Worm (Caenorhabditis elegans) whole organism, young adult: ENCODE measurements around the gene trr-1.
"Not testable (repeated sequence)": the region's sequence is repeated elsewhere in the genome, so short reads cannot be mapped to it uniquely, and the experiment has no call there.

Experiments
- C06A6.2 ChIP-seq: fragments of 200-800 bp; sonication (Bioruptor generic); conservative IDR thresholded peaks from 2 replicates; pipeline ENCODE4 v1.3.6; 2022; ENCODE audit warnings: missing genetic modification characterization, missing compliant biosample characterization
- D2030.7 ChIP-seq: fragments of 200-800 bp; sonication (Bioruptor generic); IDR thresholded peaks from 2 replicates; pipeline ENCODE4 v1.3.6; 2022; ENCODE audit warnings: missing genetic modification reagents, missing genetic modification characterization, missing compliant biosample characterization
- F33H1.4 ChIP-seq: fragments of 200-800 bp; sonication (Bioruptor generic); IDR thresholded peaks from 2 replicates; pipeline ENCODE4 v1.3.6; 2022; ENCODE audit warnings: missing genetic modification reagents, missing genetic modification characterization, missing compliant biosample characterization
- F49E8.2 ChIP-seq: sonication (generic microtip); optimal IDR thresholded peaks from 3 replicates; lab custom pipeline; 2017; ENCODE audit warnings: missing genetic modification characterization, mild to moderate bottlenecking, missing compliant biosample characterization, antibody characterized with exemption, moderate library complexity; ENCODE audit not compliant: insufficient read depth
- F55B11.4 ChIP-seq: sonication (generic microtip); optimal IDR thresholded peaks from 2 replicates; lab custom pipeline; 2016; ENCODE audit warnings: missing compliant biosample characterization, missing genetic modification characterization, borderline replicate concordance; ENCODE audit not compliant: insufficient read depth
- Y53G8AR.9 ChIP-seq: fragments of 200-800 bp; sonication (Bioruptor generic); conservative IDR thresholded peaks from 2 replicates; pipeline ENCODE4 v1.3.6; 2022; ENCODE audit warnings: missing genetic modification reagents, missing genetic modification characterization, missing compliant biosample characterization
- ama-1 ChIP-seq, 3 experiments: fragments of 150-350 bp in 1 of 3; sonication (generic microtip) in 2 of 3; optimal IDR thresholded peaks; 2 replicates each; lab custom pipeline; 2014 to 2018; ENCODE audit warnings: missing biosample characterization in 2 of 3, missing genetic modification characterization in 2 of 3, missing genetic modification reagents in 2 of 3
- aptf-2 ChIP-seq: fragments of 200-800 bp; sonication (Bioruptor generic); conservative IDR thresholded peaks from 2 replicates; pipeline ENCODE4 v1.3.6; 2022; ENCODE audit warnings: missing genetic modification reagents, missing genetic modification characterization, missing compliant biosample characterization
- bed-2 ChIP-seq: fragments of 200-800 bp; sonication (Bioruptor generic); IDR thresholded peaks from 2 replicates; pipeline ENCODE4 v1.3.6; 2022; ENCODE audit warnings: missing genetic modification reagents, missing genetic modification characterization, missing compliant biosample characterization
- cebp-1 ChIP-seq, 2 experiments: fragments of 200-800 bp in 1 of 2; sonication (Bioruptor generic) in 1 of 2; sonication (generic microtip) in 1 of 2; IDR thresholded peaks in 1 of 2; optimal IDR thresholded peaks in 1 of 2; 2 replicates each; pipeline versions ENCODE4 v1.3.6 to Lab custom; 2017 to 2022; ENCODE audit warnings: missing compliant biosample characterization in 2 of 2, missing genetic modification characterization in 2 of 2, mild to moderate bottlenecking in 1 of 2, missing genetic modification reagents in 1 of 2, moderate library complexity in 1 of 2
- ceh-100 ChIP-seq: fragments of 200-800 bp; sonication (Bioruptor generic); IDR thresholded peaks from 2 replicates; pipeline ENCODE4 v1.3.6; 2022; ENCODE audit warnings: missing genetic modification reagents, missing genetic modification characterization, missing compliant biosample characterization
- ceh-91 ChIP-seq: fragments of 200-800 bp; sonication (Bioruptor generic); IDR thresholded peaks from 2 replicates; pipeline ENCODE4 v1.3.6; 2022; ENCODE audit warnings: missing genetic modification reagents, missing genetic modification characterization, missing compliant biosample characterization
- dox-1 ChIP-seq: fragments of 200-800 bp; sonication (Bioruptor generic); IDR thresholded peaks from 2 replicates; pipeline ENCODE4 v1.3.6; 2022; ENCODE audit warnings: missing genetic modification reagents, missing genetic modification characterization, missing compliant biosample characterization
- dpl-1 ChIP-seq: fragments of 150-350 bp; optimal IDR thresholded peaks from 2 replicates; lab custom pipeline; 2014; ENCODE audit warnings: missing biosample characterization, missing genetic modification reagents, missing genetic modification characterization
- efl-1 ChIP-seq: fragments of 150-350 bp; optimal IDR thresholded peaks from 2 replicates; lab custom pipeline; 2014; ENCODE audit warnings: missing biosample characterization, missing genetic modification reagents, missing genetic modification characterization
- egl-18 ChIP-seq: fragments of 200-800 bp; sonication (Bioruptor generic); IDR thresholded peaks from 2 replicates; pipeline ENCODE4 v1.3.6; 2022; ENCODE audit warnings: missing genetic modification reagents, missing genetic modification characterization, missing compliant biosample characterization
- egrh-3 ChIP-seq: fragments of 200-800 bp; sonication (Bioruptor generic); IDR thresholded peaks from 2 replicates; pipeline ENCODE4 v1.3.6; 2022; ENCODE audit warnings: missing genetic modification reagents, missing genetic modification characterization, missing compliant biosample characterization
- hlh-26 ChIP-seq: fragments of 200-800 bp; sonication (Bioruptor generic); conservative IDR thresholded peaks from 2 replicates; pipeline ENCODE4 v1.3.6; 2022; ENCODE audit warnings: missing genetic modification reagents, missing genetic modification characterization, missing compliant biosample characterization
- lag-1 ChIP-seq: fragments of 200-800 bp; sonication (Bioruptor generic); IDR thresholded peaks from 2 replicates; pipeline ENCODE4 v1.3.6; 2022; ENCODE audit warnings: missing genetic modification reagents, missing genetic modification characterization, missing compliant biosample characterization
- lin-26 ChIP-seq: fragments of 200-800 bp; sonication (Bioruptor generic); IDR thresholded peaks from 2 replicates; pipeline ENCODE4 v1.3.6; 2022; ENCODE audit warnings: missing genetic modification reagents, missing genetic modification characterization, missing compliant biosample characterization
- lin-54 ChIP-seq: fragments of 200-800 bp; sonication (Bioruptor generic); optimal IDR thresholded peaks from 2 replicates; lab custom pipeline; 2018; ENCODE audit warnings: mild to moderate bottlenecking, missing genetic modification characterization, missing compliant biosample characterization
- lsl-1 ChIP-seq: fragments of 200-800 bp; sonication (Bioruptor generic); optimal IDR thresholded peaks from 2 replicates; lab custom pipeline; 2018; ENCODE audit warnings: mild to moderate bottlenecking, missing genetic modification characterization, moderate library complexity, missing compliant biosample characterization
- madf-6 ChIP-seq: fragments of 200-800 bp; sonication (Bioruptor generic); IDR thresholded peaks from 2 replicates; pipeline ENCODE4 v1.3.6; 2022; ENCODE audit warnings: missing genetic modification reagents, missing genetic modification characterization, missing compliant biosample characterization
- madf-8 ChIP-seq: fragments of 200-800 bp; sonication (Bioruptor generic); conservative IDR thresholded peaks from 2 replicates; pipeline ENCODE4 v1.3.6; 2022; ENCODE audit warnings: missing genetic modification reagents, missing genetic modification characterization, missing compliant biosample characterization
- mcd-1 ChIP-seq: fragments of 200-800 bp; sonication (Bioruptor generic); IDR thresholded peaks from 2 replicates; pipeline ENCODE4 v1.3.6; 2022; ENCODE audit warnings: missing genetic modification reagents, missing genetic modification characterization, missing compliant biosample characterization
- nhr-80 ChIP-seq: sonication (generic microtip); optimal IDR thresholded peaks from 2 replicates; lab custom pipeline; 2016; ENCODE audit warnings: missing genetic modification characterization, missing compliant biosample characterization
- rpc-1 ChIP-seq, 2 experiments: fragments of 150-350 bp in 1 of 2; sonication (generic microtip) in 1 of 2; optimal IDR thresholded peaks; 2 replicates each; lab custom pipeline; 2014 to 2018; ENCODE audit warnings: missing biosample characterization in 1 of 2, missing genetic modification characterization in 1 of 2, missing genetic modification reagents in 1 of 2, missing genotype in 1 of 2
- snpc-1.1 ChIP-seq: sonication (generic microtip); optimal IDR thresholded peaks from 2 replicates; lab custom pipeline; 2017; ENCODE audit warnings: missing genetic modification characterization, mild to moderate bottlenecking, missing compliant biosample characterization, antibody characterized with exemption, moderate library complexity, missing genotype, missing genetic modification reagents; ENCODE audit not compliant: insufficient read depth
- snpc-3.4 ChIP-seq: sonication (generic microtip); optimal IDR thresholded peaks from 2 replicates; lab custom pipeline; 2017; ENCODE audit warnings: missing genetic modification characterization, mild to moderate bottlenecking, missing compliant biosample characterization, antibody characterized with exemption, moderate library complexity, missing genotype, missing genetic modification reagents
- tbp1 ChIP-seq: fragments of 200-800 bp; sonication (Bioruptor generic); optimal IDR thresholded peaks from 2 replicates; lab custom pipeline; 2018; ENCODE audit warnings: mild to moderate bottlenecking, missing genetic modification characterization, missing compliant biosample characterization
- unc-130 ChIP-seq: sonication (generic microtip); optimal IDR thresholded peaks from 2 replicates; lab custom pipeline; 2016; ENCODE audit warnings: missing genetic modification reagents, missing genetic modification characterization, missing compliant biosample characterization
- xnd-1 ChIP-seq: sonication (generic microtip); optimal IDR thresholded peaks from 2 replicates; lab custom pipeline; 2016; ENCODE audit warnings: missing genotype, missing genetic modification reagents, missing genetic modification characterization, missing compliant biosample characterization
- ztf-18 ChIP-seq: sonication (generic microtip); optimal IDR thresholded peaks from 2 replicates; lab custom pipeline; 2016; ENCODE audit warnings: missing genotype, mild to moderate bottlenecking, missing genetic modification characterization, missing compliant biosample characterization

Gene trr-1

DNA sequence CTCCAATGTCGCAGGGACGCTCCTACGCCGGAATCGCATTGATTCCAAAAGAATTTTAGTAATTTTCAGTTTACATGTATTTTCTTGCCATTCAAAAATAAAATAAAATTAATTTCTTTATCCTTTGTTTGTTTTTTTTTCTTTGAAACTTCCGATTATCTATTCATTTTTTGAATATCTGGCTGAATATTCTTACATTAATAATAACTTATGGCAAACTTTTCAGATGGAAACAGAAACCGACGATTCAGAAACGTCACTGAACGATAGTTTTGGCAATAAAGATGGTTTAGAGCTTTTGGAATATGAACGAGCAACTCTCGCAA is 20.2 kb upstream of the trr-1 start, which contains the start of gene xpf-1:
Gene xpf-1, plus strand, starts transcription at position 227 of the 326 bp plus-strand sequence.
- no peak for TF ChIP-seq unc-130 (GFP tag; lab: Kevin White, UChicago)
- no peak for TF ChIP-seq Y53G8AR.9 (GFP tag; lab: Robert Waterston, UW)
- no peak for TF ChIP-seq snpc-1.1 (tag; lab: Kevin White, UChicago)
- no peak for TF ChIP-seq tbp1
- no peak for TF ChIP-seq F33H1.4 (GFP tag; lab: Robert Waterston, UW)
- TF ChIP-seq aptf-2 (GFP tag; lab: Robert Waterston, UW), result no peak
- no peak for TF ChIP-seq bed-2 (GFP tag; lab: Robert Waterston, UW)
- TF ChIP-seq hlh-26 (GFP tag; lab: Robert Waterston, UW), result no peak
- TF ChIP-seq egl-18 (GFP tag; lab: Robert Waterston, UW), result no peak
- no peak for TF ChIP-seq rpc-1 (optimal IDR thresholded peaks at IDR 0.05; lab: Kevin White, UChicago)
- no peak for TF ChIP-seq rpc-1 (tag; optimal IDR thresholded peaks at IDR 0.05; lab: Kevin White, UChicago)
- no peak for TF ChIP-seq ama-1 (optimal IDR thresholded peaks at IDR 0.05; lab: Kevin White, UChicago)
- TF ChIP-seq ama-1 (GFP tag; optimal IDR thresholded peaks at IDR 0.05; lab: Kevin White, UChicago), result no peak
- TF ChIP-seq F55B11.4 (tag; lab: Kevin White, UChicago), result no peak
- no peak for TF ChIP-seq lag-1 (GFP tag; lab: Robert Waterston, UW)

ce11 chrII:11695161-11695944 is 19.6 kb upstream of the trr-1 start, which contains the start of gene tars-1:
TSS of gene tars-1 (minus strand) at chrII:11695657.
- TF ChIP-seq ceh-100 (peak; percentile 80), xnd-1 (tag; lab: Kevin White, UChicago) (peak; percentile 83), lin-54 (GFP tag; lab: Kevin White, UChicago) (peak; percentile 40), nhr-80 (tag; lab: Kevin White, UChicago) (peak; percentile 20), cebp-1 (tag; optimal IDR thresholded peaks at IDR 0.05; lab: Kevin White, UChicago) (peak; percentile 1), dpl-1 (peak; percentile 46), mcd-1 (GFP tag; lab: Robert Waterston, UW) (peak; percentile 77), ceh-91 (GFP tag; lab: Robert Waterston, UW) (peak; percentile 69), F49E8.2 (peak; percentile 14), snpc-3.4 (peak; percentile 48), D2030.7 (GFP tag; lab: Robert Waterston, UW) (peak; percentile 75), egrh-3 (GFP tag; lab: Robert Waterston, UW) (0 out of 2 replicates have a peak, but pooled peaks have one; percentile 9), lin-26 (GFP tag; lab: Robert Waterston, UW) (peak; percentile 23; the same call in 1 of the 2 replicates), lsl-1 (GFP tag; lab: Kevin White, UChicago) (peak; percentile 95), F33H1.4 (GFP tag; lab: Robert Waterston, UW) (peak; percentile 93), efl-1 (GFP tag; lab: Kevin White, UChicago) (peak; percentile 85), dox-1 (peak; percentile 41; the same call in 1 of the 2 replicates), C06A6.2 (GFP tag; lab: Robert Waterston, UW) (peak; percentile 26; the same call in 1 of the 2 replicates), madf-8 (peak; percentile 81), ztf-18 (tag; lab: Kevin White, UChicago) (peak; percentile 15), madf-6 (GFP tag; lab: Robert Waterston, UW) (peak; percentile 93)
- TF ChIP-seq cebp-1 (GFP tag; IDR thresholded peaks at IDR 0.05; lab: Robert Waterston, UW), result not testable (repeated sequence)
